Worm (Caenorhabditis elegans): ENCODE results near the gene gldi-7.

gldi-7 gene

DNA sequence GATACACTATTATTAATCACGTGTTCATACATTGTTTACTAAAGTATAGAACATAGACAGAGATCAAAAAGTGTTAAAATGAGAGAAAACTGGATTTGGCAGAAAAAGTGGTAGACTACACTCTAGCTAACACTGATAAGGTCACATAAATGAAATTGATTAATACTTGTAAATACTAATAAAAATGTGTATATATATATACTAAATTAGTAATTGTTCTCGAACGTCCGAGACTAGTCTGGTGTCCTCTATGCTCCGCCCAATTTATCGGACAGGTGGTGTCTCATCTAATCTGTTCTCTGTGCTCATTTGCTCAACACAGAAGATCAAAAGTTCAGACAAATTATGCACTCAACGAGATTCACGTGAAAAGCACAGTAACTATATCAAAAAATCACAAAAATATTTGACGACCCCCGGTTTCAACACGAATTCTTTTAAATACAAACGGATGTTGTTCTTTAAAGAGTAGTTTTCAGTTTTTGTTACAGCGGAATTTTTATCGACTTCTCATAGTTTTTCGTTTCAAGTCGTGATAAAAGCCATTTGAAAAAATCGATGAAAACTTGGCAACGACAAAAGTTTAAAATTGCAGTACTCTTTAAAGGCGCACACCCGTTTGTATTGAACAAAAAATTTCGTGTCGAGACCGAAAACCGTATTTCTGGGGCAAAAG lies 49.9 kb downstream of the gldi-7 start (continued):
- no peak for TF ChIP-seq syd-9 (tag; optimal IDR thresholded peaks at IDR 0.05)
- peak; percentile 21 for TF ChIP-seq elt-2 (tag; optimal IDR thresholded peaks at IDR 0.05)
- TF ChIP-seq elt-4 (tag; optimal IDR thresholded peaks at IDR 0.05) = no peak

- TF ChIP-seq nfya-1 (tag; optimal IDR thresholded peaks at IDR 0.05) (no peak), odd-2 (tag; optimal IDR thresholded peaks at IDR 0.05) (no peak), C08G9.2 (tag; optimal IDR thresholded peaks at IDR 0.05) (no peak), hlh-8 (tag; optimal IDR thresholded peaks at IDR 0.05) (no peak), K09A11.1 (tag; optimal IDR thresholded peaks at IDR 0.05; ENCODE audit: insufficient read depth) (no peak), hlh-6 (tag; optimal IDR thresholded peaks at IDR 0.05) (no peak), ceh-6 (GFP tag; optimal IDR thresholded peaks at IDR 0.05) (no peak), fkh-6 (tag; optimal IDR thresholded peaks at IDR 0.05) (no peak)
Observed at ce11 chrII:8480166-8480565, 50.9 kb downstream of the gldi-7 start, which contains the start of gene lact-4. Gene lact-4 (minus strand): TSS chrII:8480478.

ce11 chrII:8479337-8479736 lies 51.7 kb downstream of the gldi-7 start:
- TF ChIP-seq hlh-6 (tag; optimal IDR thresholded peaks at IDR 0.05) = no peak
- no peak for TF ChIP-seq sox-2 (GFP tag; IDR thresholded peaks at IDR 0.05)
- TF ChIP-seq Y22D7AL.16 (tag; optimal IDR thresholded peaks at IDR 0.05) = no peak
- no peak for TF ChIP-seq C38D4.7 (GFP tag; optimal IDR thresholded peaks at IDR 0.05)
- TF ChIP-seq pha-2 (tag; optimal IDR thresholded peaks at IDR 0.05) = no peak
- no peak for TF ChIP-seq unc-42 (tag; optimal IDR thresholded peaks at IDR 0.05)
- TF ChIP-seq sdc-2 (tag; optimal IDR thresholded peaks at IDR 0.05) = no peak
- no peak for TF ChIP-seq pax-1 (tag; optimal IDR thresholded peaks at IDR 0.05)
- TF ChIP-seq ceh-48 (tag; optimal IDR thresholded peaks at IDR 0.05) = no peak
- TF ChIP-seq npax-4 (tag; optimal IDR thresholded peaks at IDR 0.05) = no peak
- no peak for TF ChIP-seq nfya-1 (tag; optimal IDR thresholded peaks at IDR 0.05)
- no peak for TF ChIP-seq pat-9 (tag; optimal IDR thresholded peaks at IDR 0.05)
- TF ChIP-seq ceh-24 (tag; optimal IDR thresholded peaks at IDR 0.05) = no peak
- no peak for TF ChIP-seq ceh-9 (tag; optimal IDR thresholded peaks at IDR 0.05)
- TF ChIP-seq fkh-6 (tag; optimal IDR thresholded peaks at IDR 0.05) = no peak
- TF ChIP-seq fax-1 (tag; optimal IDR thresholded peaks at IDR 0.05) = no peak
- TF ChIP-seq hlh-15 (tag; optimal IDR thresholded peaks at IDR 0.05) = no peak
- no peak for TF ChIP-seq C08G9.2 (tag; optimal IDR thresholded peaks at IDR 0.05)
